Fruit fly (Drosophila melanogaster) whole organism, embryonic: ENCODE results near the gene bb8.
A peak's percentile ranks its signal among the peaks of the same experiment; 100 is the strongest.

Experiments
- Adf1 ChIP-seq: fragments of 200-800 bp; sonication (Bioruptor generic); IDR thresholded peaks from 2 replicates; pipeline ENCODE4 v1.3.6; 2022; ENCODE audit warnings: missing biosample characterization, missing genetic modification characterization
- B-H1 ChIP-seq: fragments of 200-800 bp; sonication (Bioruptor generic); IDR thresholded peaks from 3 replicates; pipeline ENCODE4 v1.3.6; 2022; ENCODE audit warnings: missing biosample characterization, missing genetic modification characterization
- CG11560 ChIP-seq: fragments of 200-800 bp; sonication (Bioruptor generic); IDR thresholded peaks from 3 replicates; pipeline ENCODE4 v1.3.6; 2022; ENCODE audit warnings: missing biosample characterization, missing genetic modification characterization
- CG12219 ChIP-seq: fragments of 200-800 bp; sonication (Bioruptor generic); optimal IDR thresholded peaks from 3 replicates; lab custom pipeline; 2018; ENCODE audit warnings: missing biosample characterization, mild to moderate bottlenecking, missing genetic modification characterization
- CG12769 ChIP-seq: fragments of 200-800 bp; sonication (Bioruptor generic); optimal IDR thresholded peaks from 2 replicates; lab custom pipeline; 2019; ENCODE audit warnings: missing biosample characterization, mild to moderate bottlenecking, missing genetic modification characterization, moderate library complexity
- CG13287 ChIP-seq: fragments of 200-800 bp; sonication (Bioruptor generic); IDR thresholded peaks from 2 replicates; pipeline ENCODE4 v1.3.6; 2022; ENCODE audit warnings: missing biosample characterization, missing genetic modification characterization; ENCODE audit not compliant: partially characterized antibody
- CG17186 ChIP-seq: fragments of 200-800 bp; sonication (Bioruptor generic); optimal IDR thresholded peaks from 3 replicates; lab custom pipeline; 2017; ENCODE audit warnings: missing biosample characterization, missing genetic modification reagents, missing genetic modification characterization
- CG17912 ChIP-seq: fragments of 200-800 bp; sonication (Bioruptor generic); optimal IDR thresholded peaks from 2 replicates; lab custom pipeline; 2018; ENCODE audit warnings: missing biosample characterization, mild to moderate bottlenecking, missing genetic modification characterization
- CG30403 ChIP-seq: fragments of 200-800 bp; sonication (Bioruptor generic); optimal IDR thresholded peaks from 3 replicates; lab custom pipeline; 2016; ENCODE audit warnings: missing biosample characterization, missing genetic modification characterization
- CG31224 ChIP-seq: fragments of 200-800 bp; sonication (Bioruptor generic); IDR thresholded peaks from 2 replicates; pipeline ENCODE4 v1.3.6; 2022; ENCODE audit warnings: missing biosample characterization, missing genetic modification characterization
- CG32532 ChIP-seq: fragments of 200-800 bp; sonication (Bioruptor generic); IDR thresholded peaks from 2 replicates; pipeline ENCODE4 v1.3.6; 2022; ENCODE audit warnings: missing biosample characterization, missing genetic modification characterization
- CG34224 ChIP-seq: fragments of 200-800 bp; sonication (Bioruptor generic); IDR thresholded peaks from 3 replicates; pipeline ENCODE4 v1.3.6; 2022; ENCODE audit warnings: missing biosample characterization, missing genetic modification characterization; ENCODE audit not compliant: partially characterized antibody
- CG4820 ChIP-seq: fragments of 200-800 bp; sonication (Bioruptor generic); optimal IDR thresholded peaks from 3 replicates; lab custom pipeline; 2016; ENCODE audit warnings: missing biosample characterization, missing genetic modification characterization
- CG7745 ChIP-seq: fragments of 200-800 bp; sonication (Bioruptor generic); optimal IDR thresholded peaks from 2 replicates; lab custom pipeline; 2018; ENCODE audit warnings: missing biosample characterization, mild to moderate bottlenecking, missing genetic modification characterization, moderate library complexity
- D ChIP-seq, 2 experiments: fragments of 200-800 bp in 1 of 2; fragments of >200 bp in 1 of 2; sonication (Bioruptor generic) in 1 of 2; optimal IDR thresholded peaks; 2 replicates in 1 of 2; 3 replicates in 1 of 2; lab custom pipeline; 2017; ENCODE audit warnings: mild to moderate bottlenecking in 1 of 2, missing biosample characterization in 1 of 2, missing genetic modification characterization in 1 of 2, missing genetic modification reagents in 1 of 2
- Drgx ChIP-seq: fragments of 200-800 bp; sonication (Bioruptor generic); IDR thresholded peaks from 2 replicates; pipeline ENCODE4 v1.3.6; 2022; ENCODE audit warnings: missing biosample characterization, missing genetic modification characterization
- Ets97D ChIP-seq: fragments of 200-800 bp; sonication (Bioruptor generic); optimal IDR thresholded peaks from 3 replicates; lab custom pipeline; 2016; ENCODE audit warnings: missing biosample characterization, missing genetic modification characterization
- Gug ChIP-seq: fragments of 200-800 bp; sonication (Bioruptor generic); IDR thresholded peaks from 4 replicates; pipeline ENCODE4 v1.3.6; 2022; ENCODE audit warnings: missing biosample characterization, missing genetic modification characterization
- Hmr ChIP-seq: fragments of 200-800 bp; sonication (Bioruptor generic); optimal IDR thresholded peaks from 3 replicates; lab custom pipeline; 2017; ENCODE audit warnings: mild to moderate bottlenecking, missing biosample characterization, missing genetic modification reagents, missing genetic modification characterization
- Jarid2 ChIP-seq: fragments of 200-800 bp; sonication (Bioruptor generic); optimal IDR thresholded peaks from 3 replicates; lab custom pipeline; 2017; ENCODE audit warnings: mild to moderate bottlenecking, missing biosample characterization, missing genetic modification reagents, missing genetic modification characterization
- Mes4 ChIP-seq: fragments of 200-800 bp; sonication (Bioruptor generic); optimal IDR thresholded peaks from 2 replicates; lab custom pipeline; 2016; ENCODE audit warnings: missing biosample characterization, missing genetic modification characterization
- Optix ChIP-seq: fragments of 200-800 bp; sonication (Bioruptor generic); IDR thresholded peaks from 3 replicates; pipeline ENCODE4 v1.3.6; 2022; ENCODE audit warnings: missing biosample characterization, missing genetic modification characterization
- Spps ChIP-seq: fragments of 200-800 bp; sonication (Bioruptor generic); optimal IDR thresholded peaks from 2 replicates; lab custom pipeline; 2018; ENCODE audit warnings: missing biosample characterization, mild to moderate bottlenecking, missing genetic modification characterization
- Sry-β ChIP-seq: fragments of 200-800 bp; sonication (Bioruptor generic); optimal IDR thresholded peaks from 2 replicates; lab custom pipeline; 2018; ENCODE audit warnings: missing biosample characterization, mild to moderate bottlenecking, missing genetic modification characterization, moderate library complexity
- Stat92E ChIP-seq, 3 experiments: fragments of >200 bp in 2 of 3; fragments of 200-800 bp in 1 of 3; sonication (Bioruptor generic) in 1 of 3; optimal IDR thresholded peaks; 2 replicates each; lab custom pipeline; 2017 to 2019; ENCODE audit warnings: missing biosample characterization in 3 of 3, missing genetic modification characterization in 3 of 3, mild to moderate bottlenecking in 1 of 3, moderate library complexity in 1 of 3
- Trl ChIP-seq, 3 experiments: fragments of >200 bp in 2 of 3; fragments of 200-800 bp in 1 of 3; sonication (Bioruptor generic) in 1 of 3; optimal IDR thresholded peaks; 2 replicates in 1 of 3; 3 replicates in 2 of 3; lab custom pipeline; 2016 to 2017; ENCODE audit warnings: missing biosample characterization in 1 of 3, missing genetic modification characterization in 1 of 3
- Usf ChIP-seq: fragments of 200-800 bp; sonication (Bioruptor generic); optimal IDR thresholded peaks from 2 replicates; lab custom pipeline; 2017; ENCODE audit warnings: missing genotype, missing biosample characterization, missing genetic modification characterization
- abd-A ChIP-seq: fragments of 200-800 bp; sonication (Bioruptor generic); optimal IDR thresholded peaks from 3 replicates; lab custom pipeline; 2019; ENCODE audit warnings: missing biosample characterization, mild to moderate bottlenecking, missing genetic modification characterization, moderate library complexity
- amos ChIP-seq: fragments of 200-800 bp; sonication (Bioruptor generic); IDR thresholded peaks from 2 replicates; pipeline ENCODE4 v1.3.6; 2022; ENCODE audit warnings: missing biosample characterization, missing genetic modification characterization; ENCODE audit not compliant: partially characterized antibody
- aop ChIP-seq: fragments of 200-800 bp; sonication (Bioruptor generic); IDR thresholded peaks from 2 replicates; pipeline ENCODE4 v1.3.6; 2022; ENCODE audit warnings: missing biosample characterization, missing genetic modification characterization
- ara ChIP-seq: fragments of 200-800 bp; sonication (Bioruptor generic); IDR thresholded peaks from 2 replicates; pipeline ENCODE4 v1.3.6; 2022; ENCODE audit warnings: missing biosample characterization, missing genetic modification characterization
- bsh ChIP-seq, 2 experiments: fragments of 200-800 bp; sonication (Bioruptor generic); optimal IDR thresholded peaks; 2 replicates each; lab custom pipeline; 2017 to 2018; ENCODE audit warnings: mild to moderate bottlenecking in 2 of 2, missing biosample characterization in 2 of 2, missing genetic modification characterization in 2 of 2, moderate library complexity in 1 of 2
- cato ChIP-seq: fragments of 200-800 bp; sonication (Bioruptor generic); optimal IDR thresholded peaks from 2 replicates; lab custom pipeline; 2016; ENCODE audit warnings: missing biosample characterization, missing genetic modification characterization, borderline replicate concordance
- chinmo ChIP-seq: fragments of 200-800 bp; sonication (Bioruptor generic); IDR thresholded peaks from 4 replicates; pipeline ENCODE4 v1.3.6; 2022; ENCODE audit warnings: missing biosample characterization, missing genetic modification characterization; ENCODE audit not compliant: partially characterized antibody
- corto ChIP-seq: fragments of 200-800 bp; sonication (Bioruptor generic); optimal IDR thresholded peaks from 2 replicates; lab custom pipeline; 2016; ENCODE audit warnings: missing biosample characterization, mild to moderate bottlenecking, missing genetic modification characterization, moderate library complexity
- crol ChIP-seq: fragments of 200-800 bp; sonication (Bioruptor generic); IDR thresholded peaks from 2 replicates; pipeline ENCODE4 v1.3.6; 2022; ENCODE audit warnings: missing biosample characterization, missing genetic modification characterization
- danr ChIP-seq: fragments of 200-800 bp; sonication (Bioruptor generic); IDR thresholded peaks from 2 replicates; pipeline ENCODE4 v1.3.6; 2022; ENCODE audit warnings: missing biosample characterization, missing genetic modification characterization
- fd102C ChIP-seq: fragments of 200-800 bp; sonication (Bioruptor generic); optimal IDR thresholded peaks from 2 replicates; lab custom pipeline; 2018; ENCODE audit warnings: missing biosample characterization, mild to moderate bottlenecking, missing genetic modification characterization, moderate library complexity
- insv ChIP-seq, 2 experiments: fragments of 200-800 bp; sonication (Bioruptor generic); optimal IDR thresholded peaks; 3 replicates each; lab custom pipeline; 2016 to 2018; ENCODE audit warnings: missing biosample characterization in 2 of 2, missing genetic modification characterization in 2 of 2
- jumu ChIP-seq: fragments of 200-800 bp; sonication (Bioruptor generic); optimal IDR thresholded peaks from 3 replicates; lab custom pipeline; 2016; ENCODE audit warnings: missing biosample characterization, missing genetic modification characterization
- ranshi ChIP-seq: fragments of 200-800 bp; sonication (Bioruptor generic); IDR thresholded peaks from 2 replicates; pipeline ENCODE4 v1.3.6; 2022; ENCODE audit warnings: missing biosample characterization, missing genetic modification characterization
- sens ChIP-seq: fragments of 200-800 bp; sonication (Bioruptor generic); peaks from one replicate; lab custom pipeline; 2016; ENCODE audit warnings: missing biosample characterization, missing genetic modification characterization
- sim ChIP-seq: fragments of 200-800 bp; sonication (Bioruptor generic); IDR thresholded peaks from 2 replicates; pipeline ENCODE4 v1.3.6; 2022; ENCODE audit warnings: missing biosample characterization, missing genetic modification characterization
- slbo ChIP-seq: fragments of 200-800 bp; sonication (Bioruptor generic); IDR thresholded peaks from 2 replicates; pipeline ENCODE4 v1.3.6; 2022; ENCODE audit warnings: missing biosample characterization, missing genetic modification characterization
- slp2 ChIP-seq: fragments of 200-800 bp; sonication (Bioruptor generic); optimal IDR thresholded peaks from 2 replicates; lab custom pipeline; 2016; ENCODE audit warnings: missing biosample characterization, missing genetic modification characterization
- sr ChIP-seq: fragments of 200-800 bp; sonication (Bioruptor generic); IDR thresholded peaks from 3 replicates; pipeline ENCODE4 v1.3.6; 2022; ENCODE audit warnings: missing biosample characterization, missing genetic modification characterization
- unpg ChIP-seq: fragments of 200-800 bp; sonication (Bioruptor generic); optimal IDR thresholded peaks from 3 replicates; lab custom pipeline; 2018; ENCODE audit warnings: missing biosample characterization, mild to moderate bottlenecking, missing genetic modification characterization, moderate library complexity
- yki ChIP-seq: fragments of >200 bp; optimal IDR thresholded peaks from 3 replicates; lab custom pipeline; 2018

Gene bb8

dm6 chr3R:23334036-23334744, 44.2 kb upstream of the bb8 start:
- TF ChIP-seq CG13287 (GFP tag; lab: Robert Waterston, UW), result peak; percentile 39
- TF ChIP-seq chinmo (GFP tag; lab: Robert Waterston, UW), result peak; percentile 76; the same call in 1 of the 4 replicates
- TF ChIP-seq jumu (GFP tag; lab: Kevin White, UChicago), result no peak
- TF ChIP-seq unpg (GFP tag; lab: Kevin White, UChicago), result no peak
- TF ChIP-seq CG12219 (GFP tag; lab: Kevin White, UChicago), result no peak
- TF ChIP-seq Ets97D, result no peak
- TF ChIP-seq cato (GFP tag; lab: Kevin White, UChicago), result no peak
- no peak for TF ChIP-seq Spps (tag; lab: Kevin White, UChicago)
- TF ChIP-seq CG17912, result no peak
- no peak for TF ChIP-seq Sry-β (GFP tag; lab: Kevin White, UChicago)
- no peak for TF ChIP-seq slbo
- TF ChIP-seq bsh (GFP tag; optimal IDR thresholded peaks at IDR 0.05; lab: Kevin White, UChicago), result peak in 1 of 2 experiments; percentile 99
- TF ChIP-seq ranshi (GFP tag; lab: Robert Waterston, UW), result no peak
- no peak for TF ChIP-seq Optix (GFP tag; lab: Robert Waterston, UW)
- no peak for TF ChIP-seq Jarid2 (GFP tag; lab: Kevin White, UChicago)
- no peak for TF ChIP-seq Usf (GFP tag; lab: Kevin White, UChicago)
- TF ChIP-seq corto, result peak; percentile 41
- no peak for TF ChIP-seq danr (GFP tag; lab: Robert Waterston, UW)
- TF ChIP-seq abd-A (tag; lab: Kevin White, UChicago), result peak; percentile 2
- peak; percentile 8; the same call in 1 of the 2 replicates for TF ChIP-seq CG32532
- TF ChIP-seq ara (GFP tag; lab: Robert Waterston, UW), result 0 out of 2 replicates have a peak, but pooled peaks have one; percentile 4
- no peak for TF ChIP-seq D (optimal IDR thresholded peaks at IDR 0.05; lab: Kevin White, UChicago)
- TF ChIP-seq D (GFP tag; optimal IDR thresholded peaks at IDR 0.05; lab: Kevin White, UChicago), result no peak
- TF ChIP-seq sim (GFP tag; lab: Robert Waterston, UW), result no peak
- TF ChIP-seq Drgx, result peak; percentile 94
- peak in 1 of 3 experiments; percentile 60 for TF ChIP-seq Stat92E (GFP tag; optimal IDR thresholded peaks at IDR 0.05; lab: Kevin White, UChicago)
- TF ChIP-seq sens (GFP tag; lab: Kevin White, UChicago), result peak; percentile 62
- no peak for TF ChIP-seq CG11560 (tag; lab: Robert Waterston, UW)
- peak; percentile 86 to 95 for TF ChIP-seq Trl (optimal IDR thresholded peaks at IDR 0.05; lab: Kevin White, UChicago)
- TF ChIP-seq Trl (GFP tag; optimal IDR thresholded peaks at IDR 0.05; lab: Kevin White, UChicago), result no peak
- TF ChIP-seq sr (GFP tag; lab: Robert Waterston, UW), result 0 out of 3 replicates have a peak, but pooled peaks have one; percentile 18
- peak; percentile 64 for TF ChIP-seq yki (lab: Kevin White, UChicago)
- TF ChIP-seq crol (GFP tag; lab: Robert Waterston, UW), result peak; percentile 60
- TF ChIP-seq CG30403 (GFP tag; lab: Kevin White, UChicago), result no peak
- no peak for TF ChIP-seq Gug (GFP tag; lab: Robert Waterston, UW)
- TF ChIP-seq CG7745 (tag; lab: Kevin White, UChicago), result peak; percentile 22
- no peak for TF ChIP-seq Mes4
- peak; percentile 57; the same call in 1 of the 2 replicates for TF ChIP-seq aop (GFP tag; lab: Robert Waterston, UW)
- TF ChIP-seq Hmr (GFP tag; lab: Kevin White, UChicago), result no peak
- no peak for TF ChIP-seq CG17186
- no peak for TF ChIP-seq amos (GFP tag; lab: Robert Waterston, UW)
- TF ChIP-seq fd102C, result no peak
- no peak for TF ChIP-seq B-H1 (GFP tag; lab: Robert Waterston, UW)
- TF ChIP-seq CG12769, result peak; percentile 57
- TF ChIP-seq slp2 (GFP tag; lab: Kevin White, UChicago), result no peak
- TF ChIP-seq Adf1 (GFP tag; lab: Robert Waterston, UW), result peak; percentile 98
- TF ChIP-seq CG34224, result peak; percentile 50; the same call in 2 of the 3 replicates
- no peak for TF ChIP-seq insv (GFP tag; optimal IDR thresholded peaks at IDR 0.05; lab: Kevin White, UChicago)
- TF ChIP-seq CG4820, result no peak
- TF ChIP-seq CG31224 (GFP tag; lab: Robert Waterston, UW), result no peak
